Worm (Caenorhabditis elegans): ENCODE measurements around the gene C37C3.9.

The C37C3.9 gene

DNA sequence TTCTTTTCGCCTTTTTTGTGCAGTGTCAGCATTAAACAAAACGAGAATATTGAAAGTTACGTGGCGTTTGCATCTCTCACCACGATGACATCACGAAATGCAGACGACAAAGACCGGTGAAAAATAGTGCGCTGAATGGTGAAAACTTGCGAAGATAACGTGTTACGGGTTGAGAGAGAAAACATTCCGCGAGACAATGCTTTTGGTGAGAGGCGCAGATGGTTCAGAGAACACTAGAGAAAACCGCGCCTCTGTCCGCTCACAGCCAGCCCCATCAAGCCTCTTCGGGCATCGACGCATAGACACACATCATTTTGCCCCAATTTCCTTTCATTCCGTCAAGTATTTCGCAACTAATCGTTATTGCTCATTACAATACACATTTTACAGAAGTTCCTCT, at the start of gene C37C3.9, which contains the start of gene C37C3.18:
TSS of gene C37C3.9 (minus strand) at position 98 of the 400 bp plus-strand sequence.
TSS of gene C37C3.18 (plus strand) at position 391 of the 400 bp plus-strand sequence.
- TF ChIP-seq sea-1 (GFP tag; conservative IDR thresholded peaks at IDR 0.05), result no peak
- TF ChIP-seq ceh-36 (tag; optimal IDR thresholded peaks at IDR 0.05), result no peak
- TF ChIP-seq hmg-4 (GFP tag; optimal IDR thresholded peaks at IDR 0.05), result peak; percentile 25
- peak; percentile 75 for TF ChIP-seq F13C5.2 (tag; optimal IDR thresholded peaks at IDR 0.05)
- no peak for TF ChIP-seq hnd-1 (tag; optimal IDR thresholded peaks at IDR 0.05)
- no peak for TF ChIP-seq ets-7 (tag; optimal IDR thresholded peaks at IDR 0.05)

DNA sequence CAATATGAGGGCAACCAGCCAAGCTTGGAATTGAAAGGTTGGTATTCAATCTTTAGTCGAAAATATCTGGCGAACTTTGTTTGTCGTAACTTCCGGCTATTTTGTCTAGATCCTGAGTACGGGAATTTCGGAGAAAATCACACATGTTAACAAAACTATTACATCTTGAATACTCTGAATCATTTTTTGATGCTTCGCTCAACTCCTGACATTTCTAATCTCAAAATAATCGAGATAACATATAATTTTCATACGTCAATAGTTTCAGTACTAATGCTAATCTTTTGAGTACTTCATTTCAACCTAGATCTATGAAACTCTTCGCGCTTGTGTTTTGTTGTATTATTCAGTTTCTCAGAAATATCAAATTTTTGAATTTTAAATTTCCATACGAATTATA, 46.7 kb upstream of the C37C3.9 start:
- TF ChIP-seq ceh-13 (GFP tag; optimal IDR thresholded peaks at IDR 0.05), result no peak
- no peak for TF ChIP-seq tbx-11 (GFP tag; IDR thresholded peaks at IDR 0.05)
- TF ChIP-seq hmbx-1 (tag; optimal IDR thresholded peaks at IDR 0.05), result no peak
- TF ChIP-seq ets-7 (tag; optimal IDR thresholded peaks at IDR 0.05), result no peak
- TF ChIP-seq B0310.2 (tag; optimal IDR thresholded peaks at IDR 0.05), result no peak
- no peak for TF ChIP-seq ama-1 (optimal IDR thresholded peaks at IDR 0.05)
- TF ChIP-seq sea-1 (GFP tag; conservative IDR thresholded peaks at IDR 0.05), result no peak
- TF ChIP-seq ceh-36 (tag; optimal IDR thresholded peaks at IDR 0.05), result no peak
- no peak for TF ChIP-seq tra-4 (tag; optimal IDR thresholded peaks at IDR 0.05)
- TF ChIP-seq tbx-37 (GFP tag; conservative IDR thresholded peaks at IDR 0.05), result no peak
- no peak for TF ChIP-seq hmg-4 (GFP tag; optimal IDR thresholded peaks at IDR 0.05)
- no peak for TF ChIP-seq aly-1 (tag; optimal IDR thresholded peaks at IDR 0.05)
- TF ChIP-seq flt-1 (GFP tag; IDR thresholded peaks at IDR 0.05), result no peak
- TF ChIP-seq pes-1 (GFP tag; IDR thresholded peaks at IDR 0.05), result no peak
- no peak for TF ChIP-seq scrt-1 (GFP tag; IDR thresholded peaks at IDR 0.05)
- no peak for TF ChIP-seq hnd-1 (tag; optimal IDR thresholded peaks at IDR 0.05)
- no peak for TF ChIP-seq F13C5.2 (tag; optimal IDR thresholded peaks at IDR 0.05)

DNA sequence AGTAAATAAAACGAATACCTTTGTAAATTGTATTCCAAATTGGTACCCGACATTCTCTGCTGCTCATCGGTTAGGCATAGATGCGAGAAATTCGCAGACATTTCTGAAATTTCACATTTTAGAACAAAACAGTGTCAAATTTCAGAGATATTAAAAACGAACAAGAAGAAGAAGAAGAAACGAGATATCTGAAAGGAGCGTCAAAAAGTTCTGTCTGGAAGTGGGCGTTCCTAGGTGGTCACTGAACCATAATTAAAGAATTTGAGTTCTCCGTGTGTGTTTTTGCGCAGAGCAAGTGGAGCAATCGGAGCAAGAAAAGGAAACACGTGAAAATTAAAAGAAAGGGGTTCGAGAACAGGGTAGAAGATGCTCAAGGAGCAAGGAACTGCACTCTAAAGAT, 45.3 kb upstream of the C37C3.9 start, which contains the start of gene F40A3.7:
TSS of gene F40A3.7 (minus strand) at position 101 of the 400 bp plus-strand sequence.
- no peak for TF ChIP-seq sea-1 (GFP tag; conservative IDR thresholded peaks at IDR 0.05)

DNA sequence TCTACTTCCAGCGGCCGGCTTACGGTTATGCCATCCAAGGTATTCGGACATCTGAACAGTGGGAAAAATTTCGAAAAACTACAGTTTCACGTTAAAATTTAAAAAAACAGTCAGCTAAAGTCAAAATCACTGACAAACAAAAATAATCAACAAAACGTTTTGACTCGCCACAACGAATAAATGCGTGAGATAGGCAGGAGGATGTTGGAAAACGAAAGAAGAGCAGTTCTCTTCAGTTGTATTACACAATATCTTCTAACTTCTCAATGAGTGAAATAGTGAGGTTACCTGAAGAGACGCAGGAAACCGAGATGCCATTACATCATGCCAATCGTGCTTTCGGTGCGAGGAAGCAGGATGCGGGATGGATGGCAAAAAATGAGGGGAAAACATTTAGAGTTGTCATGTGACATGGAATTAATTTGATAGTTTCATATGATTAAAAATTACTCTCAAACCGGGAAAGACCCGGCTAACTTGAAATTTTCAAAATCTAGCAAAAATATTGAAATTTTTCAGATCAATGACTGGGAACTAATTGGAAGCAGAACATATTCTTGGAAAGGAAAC, 39.4 kb upstream of the C37C3.9 start, which contains the start of gene F40A3.6:
TSS of gene F40A3.6 (minus strand) at position 51 of the 570 bp plus-strand sequence.
- TF ChIP-seq hmg-4 (GFP tag; optimal IDR thresholded peaks at IDR 0.05) (no peak), pes-1 (GFP tag; IDR thresholded peaks at IDR 0.05) (no peak), scrt-1 (GFP tag; IDR thresholded peaks at IDR 0.05) (no peak), ceh-36 (tag; optimal IDR thresholded peaks at IDR 0.05) (no peak), ets-7 (tag; optimal IDR thresholded peaks at IDR 0.05) (no peak)

DNA sequence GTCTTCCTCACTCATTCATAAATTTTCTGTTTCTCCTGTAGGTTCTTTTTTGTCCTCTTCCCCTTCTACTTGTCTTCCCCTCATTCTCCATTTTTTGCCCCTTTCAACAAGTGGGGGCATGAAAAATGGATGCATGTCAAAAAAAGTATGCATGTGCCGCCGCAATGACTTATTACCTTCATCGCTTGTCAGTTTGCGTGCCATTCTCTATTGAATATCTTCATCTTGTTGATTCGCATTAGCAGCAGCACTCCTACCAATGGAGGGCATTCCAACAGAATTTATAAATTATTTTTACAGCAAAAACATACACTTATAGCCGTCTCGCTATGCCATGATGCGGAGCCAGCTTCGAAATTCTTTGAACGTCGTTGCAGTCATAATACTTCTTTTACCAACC, 36.7 kb upstream of the C37C3.9 start, which contains the start of gene F40A3.1:
TSS of gene F40A3.1 (plus strand) at position 301 of the 400 bp plus-strand sequence.
- TF ChIP-seq hmbx-1 (tag; optimal IDR thresholded peaks at IDR 0.05) (no peak), F13C5.2 (tag; optimal IDR thresholded peaks at IDR 0.05) (no peak), ets-7 (tag; optimal IDR thresholded peaks at IDR 0.05) (no peak), hmg-4 (GFP tag; optimal IDR thresholded peaks at IDR 0.05) (no peak), ceh-13 (GFP tag; optimal IDR thresholded peaks at IDR 0.05) (no peak), ama-1 (optimal IDR thresholded peaks at IDR 0.05) (no peak), aly-1 (tag; optimal IDR thresholded peaks at IDR 0.05) (no peak)

DNA sequence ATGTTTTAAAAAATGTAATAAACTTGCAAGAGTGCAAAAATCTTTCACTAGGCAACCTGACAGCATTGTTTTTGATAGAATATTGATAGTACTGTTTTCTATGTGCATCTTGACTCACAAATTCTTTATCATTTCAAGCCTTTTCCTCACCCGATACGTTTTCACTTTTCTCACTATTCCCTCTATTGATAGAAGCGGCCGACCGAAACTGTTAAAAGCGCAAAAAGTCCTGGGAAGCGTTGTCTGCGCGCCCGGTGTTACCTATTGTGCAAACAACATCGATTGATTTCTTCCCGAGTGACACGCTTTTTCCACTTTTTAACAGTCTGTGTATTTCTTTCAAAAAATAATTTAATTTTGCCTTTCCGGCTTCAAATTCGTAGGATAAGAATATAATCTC, 33.5 kb upstream of the C37C3.9 start:
- TF ChIP-seq tbx-37 (GFP tag; conservative IDR thresholded peaks at IDR 0.05) (no peak), ama-1 (optimal IDR thresholded peaks at IDR 0.05) (no peak), sea-1 (GFP tag; conservative IDR thresholded peaks at IDR 0.05) (no peak)

DNA sequence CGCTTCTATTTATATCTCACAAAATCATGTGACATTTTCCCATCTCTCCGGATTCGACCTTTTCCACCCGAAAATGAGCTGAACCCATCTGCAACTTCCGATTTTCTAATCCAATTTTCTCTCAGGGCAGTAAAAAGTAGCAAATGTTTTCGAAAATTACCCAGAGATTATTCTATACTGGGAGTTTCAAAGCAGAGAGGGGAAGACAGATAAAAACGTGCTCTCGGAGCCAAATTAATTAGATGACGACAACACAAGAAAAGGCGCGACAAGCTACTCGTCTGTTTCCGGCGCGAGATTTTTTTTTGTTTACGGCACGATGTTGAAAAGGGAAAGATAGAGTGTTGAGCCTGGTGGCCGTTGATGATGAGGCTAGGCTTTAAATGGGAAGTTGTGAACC, 29.9 kb upstream of the C37C3.9 start:
- TF ChIP-seq tbx-37 (GFP tag; conservative IDR thresholded peaks at IDR 0.05), result no peak
- TF ChIP-seq tra-4 (tag; optimal IDR thresholded peaks at IDR 0.05), result no peak
- TF ChIP-seq B0310.2 (tag; optimal IDR thresholded peaks at IDR 0.05), result no peak

DNA sequence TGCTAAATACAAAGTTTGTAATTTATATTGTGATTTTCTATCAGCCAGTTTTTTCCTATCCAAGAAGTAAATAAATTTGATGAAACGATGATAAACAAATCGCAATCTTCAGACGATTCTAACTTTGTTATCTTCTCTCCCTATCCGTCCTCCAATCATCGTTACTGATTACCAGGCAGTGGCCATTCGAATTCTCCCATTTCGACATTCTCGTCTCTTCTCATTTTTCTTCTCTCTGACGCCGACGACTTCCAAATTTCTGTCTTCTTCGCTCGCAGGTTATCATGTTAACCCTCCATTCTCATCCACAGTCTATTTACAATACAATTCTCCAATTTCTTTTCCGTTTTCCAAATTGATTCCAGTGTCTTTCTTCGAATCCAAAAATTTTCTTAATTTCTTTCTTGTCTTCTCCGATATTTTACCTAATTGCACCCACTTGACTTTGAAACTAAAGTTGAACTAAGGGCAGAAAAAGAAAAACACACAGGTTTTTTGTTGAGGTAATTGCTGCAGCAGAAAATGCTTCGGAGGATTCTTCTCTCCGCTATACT, 24.0 kb upstream of the C37C3.9 start, which contains the start of gene F40A3.2:
TSS of gene F40A3.2 (plus strand) at position 504 of the 554 bp plus-strand sequence.
- TF ChIP-seq scrt-1 (GFP tag; IDR thresholded peaks at IDR 0.05), result no peak
- no peak for TF ChIP-seq ceh-36 (tag; optimal IDR thresholded peaks at IDR 0.05)
- no peak for TF ChIP-seq tbx-11 (GFP tag; IDR thresholded peaks at IDR 0.05)
- TF ChIP-seq ama-1 (optimal IDR thresholded peaks at IDR 0.05), result no peak

DNA sequence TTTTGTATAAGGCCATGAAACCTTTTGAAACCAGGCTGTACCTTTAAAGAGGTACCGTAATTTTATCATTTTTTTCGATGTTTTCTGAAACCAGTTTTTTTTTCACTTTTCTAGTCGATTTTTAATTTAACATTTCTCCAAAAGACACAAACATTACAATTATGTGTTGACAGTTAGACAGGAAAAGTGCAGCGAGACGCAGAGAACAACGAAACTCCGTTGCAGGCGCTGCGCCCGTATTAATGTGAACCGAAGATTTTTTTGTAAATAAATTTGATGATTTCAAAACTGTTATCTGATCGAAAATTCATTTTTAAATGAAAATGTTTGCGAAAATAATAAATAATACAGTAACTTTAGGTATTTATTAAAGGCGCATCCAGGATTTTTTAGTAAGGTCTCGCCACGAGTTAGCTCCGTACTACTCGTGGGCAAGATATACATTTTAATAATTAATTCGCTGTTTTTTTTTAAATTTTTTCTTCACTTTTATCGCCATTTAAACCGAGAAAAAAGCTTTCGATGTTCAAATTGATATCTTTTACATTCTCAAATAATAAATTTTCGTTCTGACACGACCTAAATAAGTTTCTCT, 22.5 kb upstream of the C37C3.9 start, which contains the start of gene F40A3.3:
TSS of gene F40A3.3 (plus strand) at position 564 of the 595 bp plus-strand sequence.
- no peak for TF ChIP-seq B0310.2 (tag; optimal IDR thresholded peaks at IDR 0.05)
- no peak for TF ChIP-seq hnd-1 (tag; optimal IDR thresholded peaks at IDR 0.05)
- no peak for TF ChIP-seq hmbx-1 (tag; optimal IDR thresholded peaks at IDR 0.05)
- TF ChIP-seq sea-1 (GFP tag; conservative IDR thresholded peaks at IDR 0.05), result no peak
- no peak for TF ChIP-seq aly-1 (tag; optimal IDR thresholded peaks at IDR 0.05)
- TF ChIP-seq tbx-37 (GFP tag; conservative IDR thresholded peaks at IDR 0.05), result no peak
- TF ChIP-seq ets-7 (tag; optimal IDR thresholded peaks at IDR 0.05), result no peak
- no peak for TF ChIP-seq ama-1 (optimal IDR thresholded peaks at IDR 0.05)

All from whole organism, early embryonic.